Fruit fly (Drosophila melanogaster): Measurements from ENCODE around the gene CG15864.
A peak's percentile ranks its signal among the peaks of the same experiment; 100 is the strongest.

Gene CG15864

dm6 chr3R:8277494-8278293, 29.5 kb downstream of the CG15864 start, which contains the start of gene ato (continued):
- peak in 1 of 2 experiments; percentile 56 for TF ChIP-seq tll (GFP tag; optimal IDR thresholded peaks at IDR 0.05)

dm6 chr3R:8279970-8280369, 31.7 kb downstream of the CG15864 start:
- TF ChIP-seq ato (GFP tag; IDR thresholded peaks at IDR 0.05; ENCODE audit: partially characterized antibody) (no peak), Abd-B (GFP tag; optimal IDR thresholded peaks at IDR 0.05) (no peak), sens (GFP tag) (peak; percentile 19), CG9437 (GFP tag; optimal IDR thresholded peaks at IDR 0.05) (no peak), CG8281 (tag; optimal IDR thresholded peaks at IDR 0.05) (peak; percentile 90), Opbp (GFP tag; IDR thresholded peaks at IDR 0.05; ENCODE audit: partially characterized antibody) (0 out of 3 replicates have a peak, but pooled peaks have one; percentile 32), CHES-1-like (GFP tag; optimal IDR thresholded peaks at IDR 0.05) (no peak), CG34422 (GFP tag; IDR thresholded peaks at IDR 0.05) (no peak)

dm6 chr3R:8282727-8283126, 34.5 kb downstream of the CG15864 start:
- TF ChIP-seq D19A (tag; optimal IDR thresholded peaks at IDR 0.05) (peak; percentile 23), Blimp-1 (GFP tag; optimal IDR thresholded peaks at IDR 0.05) (no peak)

dm6 chr3R:8284234-8284633, 36.0 kb downstream of the CG15864 start:
- TF ChIP-seq CG4730 (GFP tag; IDR thresholded peaks at IDR 0.05) (no peak), D (optimal IDR thresholded peaks at IDR 0.05) (peak; percentile 100), D (GFP tag; optimal IDR thresholded peaks at IDR 0.05) (no peak), ftz-f1 (GFP tag; optimal IDR thresholded peaks at IDR 0.05) (no peak), CG12744 (GFP tag; optimal IDR thresholded peaks at IDR 0.05) (no peak), CG2889 (GFP tag; IDR thresholded peaks at IDR 0.05) (0 out of 3 replicates have a peak, but pooled peaks have one; percentile 15), twi (tag; optimal IDR thresholded peaks at IDR 0.05) (peak; percentile 18), zen (tag; optimal IDR thresholded peaks at IDR 0.05) (peak; percentile 39), tll (GFP tag; optimal IDR thresholded peaks at IDR 0.05) (peak in 1 of 2 experiments; percentile 75)

dm6 chr3R:8285727-8286344, 37.6 kb downstream of the CG15864 start:
- TF ChIP-seq da (GFP tag; optimal IDR thresholded peaks at IDR 0.05), result no peak
- TF ChIP-seq CG15696 (tag; optimal IDR thresholded peaks at IDR 0.05), result peak; percentile 76
- peak; percentile 28 for TF ChIP-seq CG14710 (tag; optimal IDR thresholded peaks at IDR 0.05)
- peak; percentile 9 for TF ChIP-seq CG8924 (tag; optimal IDR thresholded peaks at IDR 0.05)
- TF ChIP-seq dmrt11E (tag; optimal IDR thresholded peaks at IDR 0.05), result peak; percentile 29
- no peak for TF ChIP-seq CG4360 (GFP tag; IDR thresholded peaks at IDR 0.05)
- TF ChIP-seq sna (GFP tag; IDR thresholded peaks at IDR 0.05; ENCODE audit: partially characterized antibody), result no peak
- peak; percentile 71 for TF ChIP-seq D (optimal IDR thresholded peaks at IDR 0.05)
- no peak for TF ChIP-seq D (GFP tag; optimal IDR thresholded peaks at IDR 0.05)
- TF ChIP-seq CG32772 (GFP tag; IDR thresholded peaks at IDR 0.05), result no peak
- TF ChIP-seq CG17829 (tag; optimal IDR thresholded peaks at IDR 0.05), result peak; percentile 12
- no peak for TF ChIP-seq CG9437 (GFP tag; optimal IDR thresholded peaks at IDR 0.05)
- peak; percentile 83 for TF ChIP-seq twi (tag; optimal IDR thresholded peaks at IDR 0.05)
- peak; percentile 66 for TF ChIP-seq zf30C (GFP tag; optimal IDR thresholded peaks at IDR 0.05)
- TF ChIP-seq Dip3 (GFP tag; optimal IDR thresholded peaks at IDR 0.05), result no peak
- peak; percentile 36 for TF ChIP-seq CG10267 (tag; optimal IDR thresholded peaks at IDR 0.05)
- TF ChIP-seq CG1832 (GFP tag; optimal IDR thresholded peaks at IDR 0.05), result peak; percentile 41
- TF ChIP-seq CG10979 (tag; optimal IDR thresholded peaks at IDR 0.05), result peak; percentile 42
- peak; percentile 9 for TF ChIP-seq trem (tag; optimal IDR thresholded peaks at IDR 0.05)
- TF ChIP-seq Drgx (GFP tag; IDR thresholded peaks at IDR 0.05), result no peak
- peak; percentile 42; the same call in 1 of the 2 replicates for TF ChIP-seq ato (GFP tag; IDR thresholded peaks at IDR 0.05; ENCODE audit: partially characterized antibody)
- TF ChIP-seq CG32767 (GFP tag; IDR thresholded peaks at IDR 0.05), result no peak
- TF ChIP-seq fd96Cb (tag; optimal IDR thresholded peaks at IDR 0.05), result no peak
- TF ChIP-seq CG12236 (GFP tag; optimal IDR thresholded peaks at IDR 0.05), result no peak
- 0 out of 3 replicates have a peak, but pooled peaks have one; percentile 14 for TF ChIP-seq Optix (GFP tag; IDR thresholded peaks at IDR 0.05)
- TF ChIP-seq CG9727 (GFP tag; optimal IDR thresholded peaks at IDR 0.05), result peak; percentile 54
